Fruit fly (Drosophila melanogaster): ENCODE data around the gene Cad86C.

Gene Cad86C

dm6 chr3R:10792604-10793003 is 34.3 kb upstream of the Cad86C start, which contains the start of gene CG14687:
TSS of gene CG14687 (plus strand) at chr3R:10792904.
- TF ChIP-seq CG7987 (GFP tag; optimal IDR thresholded peaks at IDR 0.05) (no peak), GATAe (GFP tag; conservative IDR thresholded peaks at IDR 0.05) (no peak), CG12769 (tag; optimal IDR thresholded peaks at IDR 0.05) (peak; percentile 74), Trl (optimal IDR thresholded peaks at IDR 0.05) (no peak), Trl (GFP tag; optimal IDR thresholded peaks at IDR 0.05) (no peak), CG3163 (GFP tag; optimal IDR thresholded peaks at IDR 0.05) (no peak), CG5953 (GFP tag; IDR thresholded peaks at IDR 0.05) (no peak), Pdp1 (GFP tag; optimal IDR thresholded peaks at IDR 0.05) (peak in 1 of 2 experiments; percentile 75), sens-2 (GFP tag; IDR thresholded peaks at IDR 0.05) (no peak), Chrac-16 (GFP tag; optimal IDR thresholded peaks at IDR 0.05) (no peak), stwl (tag; optimal IDR thresholded peaks at IDR 0.05) (no peak), mam (GFP tag; optimal IDR thresholded peaks at IDR 0.05) (no peak), pnt (GFP tag; optimal IDR thresholded peaks at IDR 0.05) (no peak), dmrt11E (tag; optimal IDR thresholded peaks at IDR 0.05) (no peak), Xbp1 (GFP tag; optimal IDR thresholded peaks at IDR 0.05) (no peak), nom (GFP tag; optimal IDR thresholded peaks at IDR 0.05) (no peak), CG2199 (GFP tag; IDR thresholded peaks at IDR 0.05) (peak; percentile 15; the same call in 1 of the 3 replicates)

dm6 chr3R:10803855-10804254 is 23.0 kb upstream of the Cad86C start, which contains the start of gene CG14692:
TSS of gene CG14692 (minus strand) at chr3R:10803955.
- TF ChIP-seq CG10147 (GFP tag; optimal IDR thresholded peaks at IDR 0.05) (no peak), E2f1 (GFP tag; IDR thresholded peaks at IDR 0.05) (no peak), usp (GFP tag; optimal IDR thresholded peaks at IDR 0.05) (no peak)

- TF ChIP-seq CG33213 (GFP tag; optimal IDR thresholded peaks at IDR 0.05) (no peak), E2f2 (GFP tag; IDR thresholded peaks at IDR 0.05) (peak; percentile 92), Blimp-1 (GFP tag; optimal IDR thresholded peaks at IDR 0.05) (peak; percentile 53), sna (GFP tag; IDR thresholded peaks at IDR 0.05; ENCODE audit: partially characterized antibody) (0 out of 2 replicates have a peak, but pooled peaks have one; percentile 14), CG32767 (GFP tag; IDR thresholded peaks at IDR 0.05) (no peak), Ets97D (GFP tag; optimal IDR thresholded peaks at IDR 0.05) (peak; percentile 37), Poxn (GFP tag; IDR thresholded peaks at IDR 0.05) (no peak), stwl (tag; optimal IDR thresholded peaks at IDR 0.05) (peak; percentile 21), chif (GFP tag; optimal IDR thresholded peaks at IDR 0.05) (no peak), CG11247 (GFP tag; IDR thresholded peaks at IDR 0.05) (no peak), crp (GFP tag; optimal IDR thresholded peaks at IDR 0.05) (peak; percentile 19 to 85), phol (tag; optimal IDR thresholded peaks at IDR 0.05) (no peak), CG4617 (GFP tag; optimal IDR thresholded peaks at IDR 0.05; ENCODE audit: borderline replicate concordance) (peak; percentile 3), CG31224 (GFP tag; IDR thresholded peaks at IDR 0.05) (no peak), dimm (GFP tag; IDR thresholded peaks at IDR 0.05) (no peak), sob (GFP tag; IDR thresholded peaks at IDR 0.05) (no peak), pzg (GFP tag; optimal IDR thresholded peaks at IDR 0.05) (peak; percentile 22), Nf-YC (tag; optimal IDR thresholded peaks at IDR 0.05) (no peak), CG18011 (GFP tag; optimal IDR thresholded peaks at IDR 0.05) (no peak), CG42726 (GFP tag; IDR thresholded peaks at IDR 0.05; ENCODE audit: partially characterized antibody) (no peak), CG16863 (GFP tag; optimal IDR thresholded peaks at IDR 0.05) (no peak), CG6765 (GFP tag; optimal IDR thresholded peaks at IDR 0.05) (no peak), MBD-R2 (GFP tag; IDR thresholded peaks at IDR 0.05) (peak; percentile 23; the same call in 1 of the 2 replicates), trem (tag; optimal IDR thresholded peaks at IDR 0.05) (peak; percentile 32), CG34224 (GFP tag; IDR thresholded peaks at IDR 0.05; ENCODE audit: partially characterized antibody) (no peak), Sry-β (GFP tag; optimal IDR thresholded peaks at IDR 0.05) (peak; percentile 85), CG9797 (GFP tag; optimal IDR thresholded peaks at IDR 0.05) (no peak), gro (GFP tag; optimal IDR thresholded peaks at IDR 0.05) (no peak), sens-2 (GFP tag; IDR thresholded peaks at IDR 0.05) (no peak), h (optimal IDR thresholded peaks at IDR 0.05) (no peak), MESR4 (GFP tag; optimal IDR thresholded peaks at IDR 0.05) (peak; percentile 46)
Measured at dm6 chr3R:10815032-10815431, 11.8 kb upstream of the Cad86C start, which contains the start of the genes CG14693 and TTLL15. TSS of gene CG14693 (minus strand) at chr3R:10815047. TSS of gene TTLL15 (plus strand) at chr3R:10815288.
